Fruit fly (Drosophila melanogaster): ENCODE measurements around the gene GABA-B-R2.

DNA sequence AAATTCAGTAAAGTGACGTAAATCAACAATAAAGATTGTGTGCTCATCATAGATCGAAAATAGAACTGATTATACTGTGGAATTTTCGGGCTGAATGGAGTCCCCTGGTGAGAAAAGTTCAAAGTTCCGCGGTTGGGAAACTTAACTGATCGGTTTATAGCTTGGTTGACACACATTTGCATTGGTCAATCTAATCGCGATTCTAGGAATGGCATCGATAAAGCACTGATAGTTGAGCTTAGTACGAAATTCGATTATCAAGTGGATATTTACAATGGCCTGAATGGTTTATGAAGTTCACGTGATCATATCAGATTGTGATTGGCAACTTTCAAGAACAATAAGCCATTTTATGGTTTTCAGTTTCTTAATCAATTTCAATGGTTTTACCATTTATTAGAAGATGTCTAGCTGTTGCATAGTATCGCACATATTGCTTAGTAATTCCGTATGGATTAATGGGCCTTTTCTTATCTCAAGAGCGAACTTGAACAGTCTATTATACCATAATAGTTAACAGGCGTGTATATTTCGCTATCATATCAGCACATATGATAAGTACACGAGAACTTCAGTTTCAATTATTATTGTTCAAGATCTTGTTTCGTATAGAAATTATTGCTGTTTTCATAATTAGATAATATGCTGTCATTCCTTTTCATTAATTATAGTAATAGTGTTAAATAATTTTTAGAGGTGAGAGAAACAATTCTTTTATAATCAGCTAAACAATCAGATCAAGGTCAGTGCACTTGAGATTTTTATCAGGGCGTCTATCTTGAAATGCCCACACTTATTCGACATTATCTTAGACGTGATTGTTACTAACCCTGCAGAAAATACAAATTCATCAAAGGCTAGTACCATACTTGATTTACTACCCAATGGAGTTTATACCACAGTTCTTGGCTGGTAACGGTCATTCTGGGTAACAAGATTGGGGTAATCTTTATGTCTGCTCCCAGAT, 26.4 kb downstream of the GABA-B-R2 start, which contains the start of gene CG31233:
- TF ChIP-seq CG17806 (tag; optimal IDR thresholded peaks at IDR 0.05) (no peak), Pif1B (GFP tag; optimal IDR thresholded peaks at IDR 0.05) (no peak), CG4496 (GFP tag; IDR thresholded peaks at IDR 0.05) (no peak), Pif1A (GFP tag; optimal IDR thresholded peaks at IDR 0.05) (no peak), EcR (GFP tag; optimal IDR thresholded peaks at IDR 0.05) (no peak), CG8159 (tag; optimal IDR thresholded peaks at IDR 0.05) (no peak), rn (GFP tag; IDR thresholded peaks at IDR 0.05) (no peak), gl (tag; optimal IDR thresholded peaks at IDR 0.05) (no peak), D1 (tag; optimal IDR thresholded peaks at IDR 0.05) (no peak)
